Fruit fly (Drosophila melanogaster): ENCODE data around the gene CG6462.

The CG6462 gene

dm6 chr3L:6010921-6011320 lies 26.0 kb upstream of the CG6462 start, which contains the start of gene alphaKap4:
alphaKap4 (minus strand) TSS chr3L:6011021.
- no peak for TF ChIP-seq OdsH (GFP tag; optimal IDR thresholded peaks at IDR 0.05)
- no peak for TF ChIP-seq vri (GFP tag; optimal IDR thresholded peaks at IDR 0.05)
- TF ChIP-seq pdm3 (GFP tag; optimal IDR thresholded peaks at IDR 0.05), result no peak
- no peak for TF ChIP-seq CG1621 (tag; optimal IDR thresholded peaks at IDR 0.05)
- TF ChIP-seq CG3919 (GFP tag; optimal IDR thresholded peaks at IDR 0.05), result no peak
- no peak for TF ChIP-seq fkh (GFP tag; optimal IDR thresholded peaks at IDR 0.05)
- TF ChIP-seq CG6276 (GFP tag; optimal IDR thresholded peaks at IDR 0.05), result no peak
- no peak for TF ChIP-seq Smox (GFP tag; optimal IDR thresholded peaks at IDR 0.05)
- TF ChIP-seq net (GFP tag; optimal IDR thresholded peaks at IDR 0.05), result no peak
- no peak for TF ChIP-seq CG16779 (tag; optimal IDR thresholded peaks at IDR 0.05)
- no peak for TF ChIP-seq Ets21C (GFP tag; optimal IDR thresholded peaks at IDR 0.05)
- TF ChIP-seq Gug (GFP tag; IDR thresholded peaks at IDR 0.05), result no peak
- no peak for TF ChIP-seq achi (GFP tag; optimal IDR thresholded peaks at IDR 0.05)
- no peak for TF ChIP-seq CG6854 (GFP tag; optimal IDR thresholded peaks at IDR 0.05)
- TF ChIP-seq Eip93F (GFP tag; optimal IDR thresholded peaks at IDR 0.05), result no peak
- no peak for TF ChIP-seq CG7368 (GFP tag; optimal IDR thresholded peaks at IDR 0.05)
- TF ChIP-seq ss (GFP tag; optimal IDR thresholded peaks at IDR 0.05), result no peak
- TF ChIP-seq CG15336 (GFP tag; IDR thresholded peaks at IDR 0.05), result no peak
- TF ChIP-seq cyc (GFP tag; optimal IDR thresholded peaks at IDR 0.05), result no peak

DNA sequence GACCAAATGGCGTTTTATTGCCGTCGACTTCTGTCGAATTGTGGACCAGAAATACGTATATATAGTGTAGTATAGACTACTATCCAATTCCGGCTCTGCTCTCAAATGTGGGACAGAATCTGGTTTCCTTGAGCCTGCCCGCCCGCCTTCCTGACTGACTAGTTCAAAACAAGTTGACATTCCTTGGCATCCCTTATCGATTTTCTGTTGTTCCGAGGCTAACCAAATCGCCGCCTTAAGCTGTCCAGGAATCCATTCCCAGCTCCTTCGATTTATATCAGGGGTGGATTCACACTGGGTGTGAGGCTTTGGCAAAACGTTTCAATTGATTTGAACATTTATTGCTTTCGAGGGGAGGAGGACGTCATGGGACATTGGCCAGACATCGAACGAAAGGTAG lies 24.0 kb upstream of the CG6462 start:
- TF ChIP-seq OdsH (GFP tag; optimal IDR thresholded peaks at IDR 0.05), result no peak

DNA sequence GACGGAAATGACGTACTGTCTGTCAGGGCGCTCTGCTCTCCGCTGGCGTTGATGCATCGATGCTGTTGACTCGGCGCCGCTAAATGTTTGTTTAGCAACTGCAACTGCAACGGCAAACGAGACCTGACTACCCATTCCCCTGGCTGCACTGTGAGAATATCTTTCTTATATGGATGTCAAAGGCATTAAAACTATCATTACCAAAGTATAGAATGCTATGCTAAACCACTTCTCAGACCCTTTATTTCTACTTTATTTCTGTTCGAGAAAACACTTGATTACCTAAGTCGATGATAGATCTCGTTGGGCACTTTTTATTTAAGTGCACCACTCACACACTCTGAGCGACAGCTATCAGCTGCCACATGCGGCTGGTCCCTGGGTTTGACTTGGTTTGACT lies 14.8 kb upstream of the CG6462 start:
- peak; percentile 25 for TF ChIP-seq lz (GFP tag; optimal IDR thresholded peaks at IDR 0.05)
- TF ChIP-seq CG10669 (GFP tag; optimal IDR thresholded peaks at IDR 0.05), result peak; percentile 18
- no peak for TF ChIP-seq Gug (GFP tag; IDR thresholded peaks at IDR 0.05)
- peak; percentile 1 for TF ChIP-seq CG6808 (GFP tag; optimal IDR thresholded peaks at IDR 0.05)
- no peak for TF ChIP-seq CG3032 (tag; optimal IDR thresholded peaks at IDR 0.05)
- TF ChIP-seq Ets21C (GFP tag; optimal IDR thresholded peaks at IDR 0.05), result no peak
- TF ChIP-seq svp (GFP tag), result peak; percentile 42
- peak; percentile 7 for TF ChIP-seq topi (GFP tag; optimal IDR thresholded peaks at IDR 0.05)
- TF ChIP-seq spab (GFP tag; optimal IDR thresholded peaks at IDR 0.05), result peak; percentile 20
- TF ChIP-seq Hr4 (GFP tag; optimal IDR thresholded peaks at IDR 0.05), result no peak
- peak; percentile 18 for TF ChIP-seq Eip75B (GFP tag; optimal IDR thresholded peaks at IDR 0.05)
- no peak for TF ChIP-seq salr (GFP tag; optimal IDR thresholded peaks at IDR 0.05)
- TF ChIP-seq dsx (GFP tag; optimal IDR thresholded peaks at IDR 0.05; ENCODE audit: poor library complexity, severe bottlenecking), result no peak
- peak; percentile 37 for TF ChIP-seq CG10631 (GFP tag; optimal IDR thresholded peaks at IDR 0.05)
- no peak for TF ChIP-seq CG9139 (GFP tag; optimal IDR thresholded peaks at IDR 0.05)
- TF ChIP-seq Ets96B (tag; optimal IDR thresholded peaks at IDR 0.05), result peak; percentile 36
- TF ChIP-seq acj6 (GFP tag; optimal IDR thresholded peaks at IDR 0.05), result no peak
- TF ChIP-seq fkh (GFP tag; optimal IDR thresholded peaks at IDR 0.05), result no peak
- peak; percentile 21 for TF ChIP-seq CG3919 (GFP tag; optimal IDR thresholded peaks at IDR 0.05)
- peak; percentile 55 for TF ChIP-seq Eip78C (GFP tag)

- TF ChIP-seq CG11762 (GFP tag; optimal IDR thresholded peaks at IDR 0.05; ENCODE audit: insufficient read depth) (no peak), Eip78C (GFP tag) (no peak), Blimp-1 (GFP tag; optimal IDR thresholded peaks at IDR 0.05) (no peak), achi (GFP tag; optimal IDR thresholded peaks at IDR 0.05) (no peak), Smox (GFP tag; optimal IDR thresholded peaks at IDR 0.05) (no peak), CG6163 (GFP tag; IDR thresholded peaks at IDR 0.05) (no peak), acj6 (GFP tag; optimal IDR thresholded peaks at IDR 0.05) (no peak), Gug (GFP tag; IDR thresholded peaks at IDR 0.05) (no peak)
Measured at dm6 chr3L:6033008-6033407, 3.9 kb upstream of the CG6462 start.
